Worm (Caenorhabditis elegans): Measurements from ENCODE around the gene gbh-2.

- TF ChIP-seq snpc-4 (tag; optimal IDR thresholded peaks at IDR 0.05) (no peak), nhr-12 (tag; optimal IDR thresholded peaks at IDR 0.05) (no peak), mep-1 (tag; optimal IDR thresholded peaks at IDR 0.05) (no peak), nhr-76 (tag; optimal IDR thresholded peaks at IDR 0.05) (no peak), unc-39 (tag; optimal IDR thresholded peaks at IDR 0.05) (no peak), sptf-1 (tag; optimal IDR thresholded peaks at IDR 0.05) (no peak), bed-3 (GFP tag; optimal IDR thresholded peaks at IDR 0.05) (no peak), nhr-28 (tag; optimal IDR thresholded peaks at IDR 0.05) (no peak), elt-1 (tag; optimal IDR thresholded peaks at IDR 0.05; ENCODE audit: borderline replicate concordance, insufficient read depth) (no peak), unc-62 (GFP tag; optimal IDR thresholded peaks at IDR 0.05) (no peak), pha-4 (tag; optimal IDR thresholded peaks at IDR 0.05) (no peak), blmp-1 (tag; optimal IDR thresholded peaks at IDR 0.05) (no peak), ces-1 (GFP tag; optimal IDR thresholded peaks at IDR 0.05) (no peak), lin-32 (GFP tag; optimal IDR thresholded peaks at IDR 0.05) (no peak)
Observed at ce11 chrII:8456094-8456493, 29.6 kb upstream of the gbh-2 start, which contains the start of gene F22B5.6.
